Worm (Caenorhabditis elegans) whole organism, mixed stage, embryonic: ENCODE results near the gene tgt-2.

Experiments used
- M03D4.4 ChIP-seq: sonication (generic microtip); optimal IDR thresholded peaks from 2 replicates; lab custom pipeline; 2017; ENCODE audit warnings: mild to moderate bottlenecking, missing genetic modification characterization, missing compliant biosample characterization
- bed-3 ChIP-seq: fragments of 200-800 bp; sonication (Bioruptor generic); optimal IDR thresholded peaks from 3 replicates; lab custom pipeline; 2018; ENCODE audit warnings: mild to moderate bottlenecking, missing genetic modification characterization, moderate library complexity, missing compliant biosample characterization
- blmp-1 ChIP-seq: fragments of 150-350 bp; optimal IDR thresholded peaks from 2 replicates; lab custom pipeline; 2014; ENCODE audit warnings: missing biosample characterization, missing genetic modification characterization
- ceh-39 ChIP-seq: fragments of 150-350 bp; optimal IDR thresholded peaks from 2 replicates; lab custom pipeline; 2014; ENCODE audit warnings: missing biosample characterization, missing genetic modification characterization
- ceh-83 ChIP-seq: fragments of 200-800 bp; sonication (Bioruptor generic); optimal IDR thresholded peaks from 2 replicates; lab custom pipeline; 2018; ENCODE audit warnings: mild to moderate bottlenecking, missing genetic modification characterization, missing compliant biosample characterization
- ces-1 ChIP-seq: fragments of 150-350 bp; optimal IDR thresholded peaks from 2 replicates; lab custom pipeline; 2014; ENCODE audit warnings: missing biosample characterization, missing genetic modification reagents, missing genetic modification characterization
- cnd-1 ChIP-seq: fragments of 200-800 bp; sonication (Bioruptor generic); optimal IDR thresholded peaks from 2 replicates; lab custom pipeline; 2018; ENCODE audit warnings: mild to moderate bottlenecking, missing genetic modification characterization, missing compliant biosample characterization
- drap-1 ChIP-seq: fragments of 200-800 bp; sonication (Bioruptor generic); optimal IDR thresholded peaks from 3 replicates; lab custom pipeline; 2018; ENCODE audit warnings: mild to moderate bottlenecking, missing genetic modification characterization, missing compliant biosample characterization
- elt-3 ChIP-seq: fragments of 150-350 bp; optimal IDR thresholded peaks from 2 replicates; lab custom pipeline; 2014; ENCODE audit warnings: missing biosample characterization, missing genetic modification characterization
- flh-1 ChIP-seq: fragments of 200-800 bp; sonication (Bioruptor generic); optimal IDR thresholded peaks from 2 replicates; lab custom pipeline; 2018; ENCODE audit warnings: mild to moderate bottlenecking, missing genetic modification characterization, moderate library complexity, missing compliant biosample characterization
- ham-2 ChIP-seq: fragments of 200-800 bp; sonication (Bioruptor generic); optimal IDR thresholded peaks from 2 replicates; lab custom pipeline; 2018; ENCODE audit warnings: mild to moderate bottlenecking, missing genetic modification characterization, missing compliant biosample characterization
- hlh-1 ChIP-seq: fragments of 150-350 bp; optimal IDR thresholded peaks from 2 replicates; lab custom pipeline; 2014; ENCODE audit warnings: missing biosample characterization, missing genetic modification reagents, missing genetic modification characterization
- lin-13 ChIP-seq: fragments of 150-350 bp; optimal IDR thresholded peaks from 2 replicates; lab custom pipeline; 2014; ENCODE audit warnings: missing biosample characterization, missing genetic modification characterization
- lin-32 ChIP-seq: fragments of 200-800 bp; sonication (Bioruptor generic); optimal IDR thresholded peaks from 2 replicates; lab custom pipeline; 2018; ENCODE audit warnings: mild to moderate bottlenecking, missing genetic modification characterization, missing compliant biosample characterization
- lsy-2 ChIP-seq: fragments of 150-350 bp; optimal IDR thresholded peaks from 2 replicates; lab custom pipeline; 2014; ENCODE audit warnings: missing biosample characterization, missing genetic modification characterization
- mab-5 ChIP-seq: fragments of 150-350 bp; optimal IDR thresholded peaks from 2 replicates; lab custom pipeline; 2014; ENCODE audit warnings: missing biosample characterization, missing genetic modification characterization
- mep-1 ChIP-seq: fragments of 150-350 bp; optimal IDR thresholded peaks from 2 replicates; lab custom pipeline; 2017; ENCODE audit warnings: missing biosample characterization, missing genetic modification reagents, missing genetic modification characterization, inconsistent platforms
- mls-2 ChIP-seq: sonication (generic microtip); optimal IDR thresholded peaks from 2 replicates; lab custom pipeline; 2016; ENCODE audit warnings: mild to moderate bottlenecking, missing genetic modification characterization, moderate library complexity, missing compliant biosample characterization
- nhr-12 ChIP-seq: fragments of 150-350 bp; optimal IDR thresholded peaks from 2 replicates; lab custom pipeline; 2014; ENCODE audit warnings: missing biosample characterization, missing genetic modification characterization
- nhr-2 ChIP-seq: fragments of 150-350 bp; optimal IDR thresholded peaks from 2 replicates; lab custom pipeline; 2014; ENCODE audit warnings: missing biosample characterization, missing genetic modification characterization
- nhr-28 ChIP-seq: fragments of 150-350 bp; optimal IDR thresholded peaks from 2 replicates; lab custom pipeline; 2014; ENCODE audit warnings: missing biosample characterization, missing genetic modification characterization
- nhr-76 ChIP-seq: sonication (generic microtip); optimal IDR thresholded peaks from 2 replicates; lab custom pipeline; 2017; ENCODE audit warnings: missing biosample characterization, missing genetic modification characterization
- pha-4 ChIP-seq: fragments of 150-350 bp; optimal IDR thresholded peaks from 2 replicates; lab custom pipeline; 2018; ENCODE audit warnings: missing biosample characterization, missing genetic modification reagents, missing genetic modification characterization
- sem-2 ChIP-seq: fragments of 200-800 bp; sonication (Bioruptor generic); optimal IDR thresholded peaks from 2 replicates; lab custom pipeline; 2018; ENCODE audit warnings: mild to moderate bottlenecking, missing genetic modification characterization, missing compliant biosample characterization
- sptf-1 ChIP-seq: sonication (generic microtip); optimal IDR thresholded peaks from 2 replicates; lab custom pipeline; 2017; ENCODE audit warnings: mild to moderate bottlenecking, missing genetic modification characterization, moderate library complexity, missing compliant biosample characterization
- tbx-8 ChIP-seq: fragments of 200-800 bp; sonication (Bioruptor generic); optimal IDR thresholded peaks from 2 replicates; lab custom pipeline; 2018; ENCODE audit warnings: mild to moderate bottlenecking, missing genetic modification characterization, moderate library complexity, missing compliant biosample characterization
- unc-120 ChIP-seq: sonication (generic microtip); optimal IDR thresholded peaks from 2 replicates; lab custom pipeline; 2017; ENCODE audit warnings: missing genetic modification characterization, missing compliant biosample characterization; ENCODE audit not compliant: poor library complexity, severe bottlenecking
- unc-39 ChIP-seq: fragments of 150-350 bp; optimal IDR thresholded peaks from 2 replicates; lab custom pipeline; 2014; ENCODE audit warnings: missing biosample characterization, missing genetic modification characterization
- unc-62 ChIP-seq: fragments of 150-350 bp; optimal IDR thresholded peaks from 2 replicates; lab custom pipeline; 2014; ENCODE audit warnings: missing biosample characterization, missing genetic modification reagents, missing genetic modification characterization
- zip-8 ChIP-seq: fragments of 150-350 bp; optimal IDR thresholded peaks from 2 replicates; lab custom pipeline; 2014; ENCODE audit warnings: missing biosample characterization, missing genetic modification characterization
- ztf-11 ChIP-seq: fragments of 150-350 bp; optimal IDR thresholded peaks from 2 replicates; lab custom pipeline; 2014; ENCODE audit warnings: missing biosample characterization, missing genetic modification characterization

tgt-2 gene

DNA sequence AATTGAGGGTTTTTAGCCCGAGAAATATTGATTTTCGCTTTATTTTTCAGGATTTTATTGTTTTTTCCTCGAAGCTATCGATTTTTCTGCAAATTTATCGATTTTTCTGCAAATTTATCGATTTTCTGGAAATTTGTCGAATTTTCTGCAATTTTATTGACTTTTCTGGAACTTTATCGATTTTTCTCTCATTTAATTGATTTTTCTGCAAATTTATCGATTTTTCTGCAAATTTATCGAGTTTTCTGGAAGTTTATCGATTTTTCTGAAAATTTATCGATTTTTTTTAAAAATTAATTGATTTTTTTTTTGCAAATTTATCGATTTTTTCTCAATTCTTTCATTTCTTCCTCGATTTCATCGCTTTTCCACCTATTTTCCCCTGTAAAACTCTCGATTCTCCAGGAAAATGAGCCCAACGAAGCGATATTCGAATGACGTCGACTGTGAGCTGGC is 4.6 kb upstream of the tgt-2 start, which contains the start of gene gtf-2F2:
gtf-2F2 (plus strand) TSS at position 406 of the 456 bp plus-strand sequence.
- no peak for TF ChIP-seq nhr-12 (tag; lab: Kevin White, UChicago)
- TF ChIP-seq sptf-1, result no peak
- TF ChIP-seq unc-39 (tag; lab: Kevin White, UChicago), result no peak
- no peak for TF ChIP-seq mls-2 (tag; lab: Kevin White, UChicago)
- no peak for TF ChIP-seq cnd-1 (tag; lab: Kevin White, UChicago)
- TF ChIP-seq tbx-8 (GFP tag; lab: Kevin White, UChicago), result no peak
- no peak for TF ChIP-seq nhr-76 (tag; lab: Kevin White, UChicago)
- TF ChIP-seq ztf-11 (tag; lab: Kevin White, UChicago), result no peak
- TF ChIP-seq drap-1 (GFP tag; lab: Kevin White, UChicago), result no peak

DNA sequence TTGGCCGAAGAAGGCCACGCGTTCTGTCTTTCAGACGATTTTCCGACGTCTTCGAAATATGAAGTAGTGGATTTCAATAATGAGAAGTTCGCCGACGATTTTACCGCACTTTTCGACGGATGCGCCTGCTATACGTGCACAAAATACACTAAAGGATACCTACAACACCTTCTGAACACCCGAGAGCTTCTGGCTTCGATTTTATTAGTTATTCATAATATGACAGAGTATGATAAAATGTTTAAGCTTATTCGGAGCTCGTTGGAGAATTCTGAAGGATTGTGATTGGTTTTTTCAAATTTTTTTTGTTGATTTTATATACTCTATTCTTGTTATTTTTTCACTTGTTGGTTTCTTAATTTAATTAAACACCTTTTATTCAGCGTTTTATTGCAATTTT is 2.4 kb downstream of the tgt-2 start:
- TF ChIP-seq ceh-83 (GFP tag; lab: Kevin White, UChicago) (no peak), ces-1 (GFP tag; lab: Kevin White, UChicago) (no peak)
- TF ChIP-seq, all 35 proteins: peak for 0

DNA sequence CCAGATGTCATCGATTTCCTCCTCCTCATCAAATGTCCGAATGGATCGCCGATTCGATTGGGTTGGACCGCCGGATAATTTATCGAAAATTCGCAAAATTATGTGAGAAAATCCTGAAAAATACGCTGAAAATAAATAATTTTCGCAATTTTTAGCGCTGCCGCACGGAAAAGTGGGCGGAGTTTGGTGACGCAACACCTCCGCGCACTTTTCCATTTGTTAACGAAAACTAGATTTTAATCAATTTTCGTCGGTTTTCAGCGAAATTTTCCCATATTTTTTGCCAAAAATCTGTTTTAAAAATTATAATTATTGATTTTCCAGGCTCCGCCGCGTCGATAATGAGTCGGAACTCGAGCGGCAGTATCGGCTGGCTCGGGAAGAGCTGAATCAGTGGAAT is 2.9 kb downstream of the tgt-2 start, which contains the start of gene Y39B6A.34:
Y39B6A.34 (plus strand) TSS at position 3 of the 400 bp plus-strand sequence.
- peak; percentile 1 for TF ChIP-seq hlh-1 (tag; lab: Kevin White, UChicago)
- peak; percentile 75 for TF ChIP-seq zip-8
- TF ChIP-seq drap-1 (GFP tag; lab: Kevin White, UChicago), result peak; percentile 24
- TF ChIP-seq M03D4.4 (tag; lab: Kevin White, UChicago), result peak; percentile 21
- TF ChIP-seq sem-2, result no peak
- TF ChIP-seq ces-1 (GFP tag; lab: Kevin White, UChicago), result peak; percentile 38

DNA sequence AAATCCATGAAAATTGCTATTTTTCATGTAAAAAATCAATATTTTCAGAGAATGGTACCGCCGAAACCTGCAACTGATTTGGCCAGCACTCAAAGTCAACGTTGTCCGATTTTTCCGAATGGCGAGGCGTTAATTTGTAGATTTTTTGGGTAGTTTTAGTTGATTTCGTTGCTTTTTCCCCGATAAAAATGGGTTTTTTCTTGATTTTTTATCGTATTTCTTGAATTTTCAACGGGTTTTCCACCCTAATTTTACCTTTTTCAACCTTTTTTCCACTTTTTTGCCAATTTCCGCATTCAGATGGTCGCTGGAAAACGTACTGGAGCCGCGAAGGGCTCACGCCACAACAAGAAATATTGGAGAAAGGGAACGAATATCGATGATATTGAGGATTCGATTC is 3.5 kb downstream of the tgt-2 start, which contains the start of gene Y39B6A.33:
Y39B6A.33 (plus strand) TSS at position 301 of the 400 bp plus-strand sequence.
- no peak for TF ChIP-seq bed-3 (GFP tag; lab: Kevin White, UChicago)
- no peak for TF ChIP-seq ham-2 (GFP tag; lab: Kevin White, UChicago)
- TF ChIP-seq lin-13, result no peak
- TF ChIP-seq unc-62 (GFP tag; lab: Kevin White, UChicago), result no peak
- no peak for TF ChIP-seq tbx-8 (GFP tag; lab: Kevin White, UChicago)
- no peak for TF ChIP-seq ces-1 (GFP tag; lab: Kevin White, UChicago)
- TF ChIP-seq mab-5 (tag; lab: Kevin White, UChicago), result no peak
- no peak for TF ChIP-seq nhr-2 (tag; lab: Kevin White, UChicago)
- no peak for TF ChIP-seq blmp-1 (tag; lab: Kevin White, UChicago)
- TF ChIP-seq ceh-83 (GFP tag; lab: Kevin White, UChicago), result no peak
- TF ChIP-seq lin-32 (GFP tag; lab: Kevin White, UChicago), result no peak

DNA sequence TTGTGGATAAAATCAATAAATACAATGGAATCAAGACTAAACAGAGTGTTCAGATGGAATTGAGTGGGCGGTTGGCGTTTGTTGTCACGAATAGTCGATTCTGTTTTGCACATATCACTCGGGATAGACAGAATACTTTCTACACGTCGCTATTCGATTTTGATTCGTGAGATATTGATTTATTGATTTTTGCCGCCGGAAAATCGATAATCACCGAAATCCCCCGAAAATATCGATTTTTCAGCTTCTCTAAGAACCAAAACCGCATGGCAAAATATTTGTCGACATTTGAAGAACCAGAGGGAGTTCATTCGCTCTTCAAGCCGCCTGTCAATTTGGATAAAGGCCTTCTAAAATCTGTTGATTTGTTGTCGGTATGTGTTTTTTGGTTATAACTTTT is 12.3 kb downstream of the tgt-2 start:
- TF ChIP-seq nhr-28 (tag; lab: Kevin White, UChicago) (no peak), lsy-2 (tag; lab: Kevin White, UChicago) (no peak), mep-1 (tag; lab: Kevin White, UChicago) (no peak), blmp-1 (tag; lab: Kevin White, UChicago) (no peak), ceh-39 (no peak), tbx-8 (GFP tag; lab: Kevin White, UChicago) (no peak), nhr-2 (tag; lab: Kevin White, UChicago) (no peak), unc-120 (tag; lab: Kevin White, UChicago) (no peak), unc-39 (tag; lab: Kevin White, UChicago) (no peak), flh-1 (no peak)

DNA sequence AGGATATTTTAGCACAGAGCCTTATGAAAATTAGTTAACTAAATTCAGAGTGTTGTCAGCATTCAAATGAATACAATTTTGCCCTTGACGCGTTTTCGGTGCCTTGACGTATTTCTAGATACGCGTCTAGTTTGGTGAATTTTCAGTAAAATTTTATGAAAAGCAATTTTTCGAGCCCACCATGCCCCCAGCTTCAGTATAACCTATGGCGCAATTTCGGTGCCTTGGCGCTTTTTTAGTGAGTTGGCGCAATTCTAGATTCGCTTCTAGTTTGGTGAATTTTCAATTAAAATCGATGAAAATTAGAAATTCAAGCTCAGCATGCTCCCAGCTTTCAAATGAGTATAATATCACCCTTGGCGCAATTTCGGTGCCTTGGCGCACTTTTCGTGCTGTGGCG is 15.1 kb downstream of the tgt-2 start:
- TF ChIP-seq mab-5 (tag; lab: Kevin White, UChicago) (no peak), nhr-76 (tag; lab: Kevin White, UChicago) (no peak), zip-8 (no peak), lsy-2 (tag; lab: Kevin White, UChicago) (no peak), nhr-28 (tag; lab: Kevin White, UChicago) (no peak), nhr-12 (tag; lab: Kevin White, UChicago) (no peak), hlh-1 (tag; lab: Kevin White, UChicago) (no peak), ztf-11 (tag; lab: Kevin White, UChicago) (no peak), pha-4 (tag; lab: Kevin White, UChicago) (no peak), elt-3 (tag; lab: Kevin White, UChicago) (no peak), ces-1 (GFP tag; lab: Kevin White, UChicago) (no peak), flh-1 (no peak), unc-62 (GFP tag; lab: Kevin White, UChicago) (no peak), blmp-1 (tag; lab: Kevin White, UChicago) (no peak), lin-13 (no peak)
